Worm (Caenorhabditis elegans): ENCODE data around the gene mccc-2.

DNA sequence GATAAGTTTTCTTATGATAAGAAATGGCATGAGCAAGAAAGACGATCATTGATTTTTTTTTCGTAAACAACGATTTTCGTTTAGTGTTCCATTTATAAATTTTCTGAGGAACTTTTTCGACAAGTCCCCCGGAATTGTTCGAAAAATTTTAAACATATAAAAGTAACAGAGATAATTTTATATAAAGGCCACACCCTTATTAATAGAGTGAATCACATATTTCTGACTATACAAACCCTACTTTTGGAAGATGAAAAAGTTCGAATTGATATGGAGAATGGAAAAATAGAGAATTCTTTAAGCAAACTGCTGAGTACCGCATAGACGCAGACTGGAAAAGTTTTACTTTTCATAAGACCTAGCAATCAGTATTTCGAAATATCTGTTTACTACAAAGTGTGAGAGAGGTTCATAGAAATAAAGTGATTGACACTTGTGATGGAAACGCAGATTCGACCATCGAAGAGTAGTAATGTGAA, 38.0 kb downstream of the mccc-2 start:
- TF ChIP-seq dpl-1 (GFP tag; optimal IDR thresholded peaks at IDR 0.05) (peak; percentile 46 to 56 (median 54)), blmp-1 (tag; optimal IDR thresholded peaks at IDR 0.05) (peak; percentile 66), fos-1 (tag; optimal IDR thresholded peaks at IDR 0.05) (no peak), nhr-12 (tag; optimal IDR thresholded peaks at IDR 0.05) (no peak), nhr-11 (tag; optimal IDR thresholded peaks at IDR 0.05) (no peak), ets-5 (GFP tag; IDR thresholded peaks at IDR 0.05) (no peak), unc-62 (GFP tag; optimal IDR thresholded peaks at IDR 0.05) (no peak)
